Worm (Caenorhabditis elegans): Measurements from ENCODE around the gene aqp-10.

The aqp-10 gene

DNA sequence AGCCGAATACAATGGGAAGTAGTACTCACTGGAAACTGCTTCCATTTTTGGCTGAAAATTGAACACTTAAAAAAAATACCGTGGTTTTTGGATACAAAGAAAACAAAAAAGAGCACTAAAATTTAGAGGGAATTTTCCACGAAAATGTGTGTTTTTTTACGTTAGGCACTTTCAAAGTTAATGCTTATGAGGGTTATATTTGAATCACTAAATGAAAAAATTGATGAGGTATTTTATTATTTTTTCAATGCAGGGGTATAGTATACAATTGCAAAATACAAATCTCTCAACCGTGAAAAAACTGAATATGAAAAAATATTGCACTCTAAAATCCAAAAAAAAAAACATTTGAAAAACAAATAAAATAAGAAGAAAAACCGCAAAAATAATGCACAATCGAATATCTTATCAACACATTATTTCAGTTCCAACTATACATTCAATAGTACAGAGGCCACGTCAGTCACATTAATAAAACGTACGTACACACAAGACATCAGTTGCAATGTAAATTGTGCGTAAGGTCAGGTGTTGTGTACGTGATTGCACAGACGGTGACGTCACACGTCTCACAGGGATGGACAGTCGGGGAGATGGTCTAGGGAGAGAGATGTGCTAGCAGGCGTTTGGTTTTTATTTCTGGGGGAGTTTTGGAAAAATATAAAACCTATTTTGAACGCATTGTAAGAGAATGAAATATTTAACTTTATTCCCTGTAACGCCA lies at the start of gene aqp-10:
Gene aqp-10, minus strand, starts transcription at position 51 of the 724 bp plus-strand sequence.
- TF ChIP-seq elt-2 (tag; optimal IDR thresholded peaks at IDR 0.05) (peak; percentile 76), sea-2 (GFP tag; optimal IDR thresholded peaks at IDR 0.05) (no peak), pqm-1 (tag; optimal IDR thresholded peaks at IDR 0.05) (peak; percentile 78), snpc-4 (tag; optimal IDR thresholded peaks at IDR 0.05) (peak; percentile 36), nhr-43 (tag; optimal IDR thresholded peaks at IDR 0.05; ENCODE audit: poor library complexity, severe bottlenecking) (peak; percentile 30), ama-1 (optimal IDR thresholded peaks at IDR 0.05) (no peak), pha-4 (tag; optimal IDR thresholded peaks at IDR 0.05) (peak; percentile 66), R02D3.7 (tag; optimal IDR thresholded peaks at IDR 0.05) (peak; percentile 13), ceh-28 (tag; optimal IDR thresholded peaks at IDR 0.05) (peak; percentile 20), hmg-11 (tag; optimal IDR thresholded peaks at IDR 0.05) (peak; percentile 73), mdl-1 (tag; optimal IDR thresholded peaks at IDR 0.05) (no peak), nhr-23 (tag; optimal IDR thresholded peaks at IDR 0.05) (peak; percentile 12), nfya-1 (tag; optimal IDR thresholded peaks at IDR 0.05; ENCODE audit: insufficient read depth) (peak; percentile 86)

DNA sequence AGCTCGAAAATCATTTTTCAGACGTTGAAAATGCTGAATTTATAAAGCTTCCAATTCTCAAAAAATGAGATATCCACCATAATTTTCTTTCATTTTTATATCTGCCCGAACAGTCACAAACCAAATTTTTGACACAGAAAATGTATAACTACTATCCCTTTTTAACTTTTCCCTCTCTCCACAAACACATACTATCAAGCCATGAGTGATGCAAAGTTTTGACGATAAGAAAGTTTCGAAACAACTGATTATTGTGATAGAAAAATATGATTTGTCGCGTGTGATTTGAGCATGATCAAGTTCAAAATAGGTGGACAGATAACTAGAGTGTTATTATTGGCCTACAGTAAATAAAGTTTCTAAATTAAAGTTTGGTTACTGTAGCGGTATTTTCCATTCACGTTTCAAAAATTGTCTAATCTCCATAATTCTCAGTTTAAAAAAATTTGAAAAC lies 37.9 kb upstream of the aqp-10 start, which contains the start of gene cyp-13A8:
Gene cyp-13A8, minus strand, starts transcription at position 51 of the 454 bp plus-strand sequence.
- TF ChIP-seq nhr-77 (tag; optimal IDR thresholded peaks at IDR 0.05) (no peak), pqm-1 (tag; optimal IDR thresholded peaks at IDR 0.05) (peak; percentile 89), elt-2 (tag; optimal IDR thresholded peaks at IDR 0.05) (peak; percentile 74), elt-3 (tag; optimal IDR thresholded peaks at IDR 0.05) (peak in 1 of 3 experiments; percentile 14)

DNA sequence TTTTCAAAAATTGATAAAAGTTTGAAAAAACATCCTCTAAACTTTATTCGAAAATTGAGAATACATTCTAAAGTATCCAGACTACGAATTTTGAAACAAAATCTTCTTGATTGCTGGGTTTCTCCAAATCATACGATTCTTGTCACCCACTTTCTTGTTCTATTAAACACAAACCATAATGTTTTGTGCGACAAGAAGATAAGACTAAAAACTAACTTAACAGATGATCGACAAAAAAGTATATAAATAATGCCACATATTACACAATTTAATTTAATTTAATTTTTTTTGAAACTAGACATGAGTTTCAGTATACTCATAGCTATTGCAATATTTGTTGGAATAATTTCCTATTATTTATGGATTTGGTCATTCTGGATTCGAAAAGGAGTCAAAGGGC lies 33.7 kb upstream of the aqp-10 start, which contains the start of gene cyp-13A7:
Gene cyp-13A7, plus strand, starts transcription at position 301 of the 400 bp plus-strand sequence.
- TF ChIP-seq tbx-2 (tag; optimal IDR thresholded peaks at IDR 0.05) (no peak), R02D3.7 (tag; optimal IDR thresholded peaks at IDR 0.05) (no peak), ceh-28 (tag; optimal IDR thresholded peaks at IDR 0.05) (no peak), ztf-11 (tag; optimal IDR thresholded peaks at IDR 0.05) (no peak), aly-2 (tag; optimal IDR thresholded peaks at IDR 0.05) (no peak), nhr-12 (tag; optimal IDR thresholded peaks at IDR 0.05) (no peak), nfya-1 (tag; optimal IDR thresholded peaks at IDR 0.05; ENCODE audit: insufficient read depth) (no peak), mdl-1 (tag; optimal IDR thresholded peaks at IDR 0.05) (no peak), fkh-2 (tag; optimal IDR thresholded peaks at IDR 0.05) (no peak), nhr-28 (tag; optimal IDR thresholded peaks at IDR 0.05) (no peak), elt-3 (tag; optimal IDR thresholded peaks at IDR 0.05) (no peak), nhr-67 (tag; optimal IDR thresholded peaks at IDR 0.05) (no peak), nhr-43 (tag; optimal IDR thresholded peaks at IDR 0.05; ENCODE audit: poor library complexity, severe bottlenecking) (no peak), jun-1 (tag; optimal IDR thresholded peaks at IDR 0.05) (no peak)

DNA sequence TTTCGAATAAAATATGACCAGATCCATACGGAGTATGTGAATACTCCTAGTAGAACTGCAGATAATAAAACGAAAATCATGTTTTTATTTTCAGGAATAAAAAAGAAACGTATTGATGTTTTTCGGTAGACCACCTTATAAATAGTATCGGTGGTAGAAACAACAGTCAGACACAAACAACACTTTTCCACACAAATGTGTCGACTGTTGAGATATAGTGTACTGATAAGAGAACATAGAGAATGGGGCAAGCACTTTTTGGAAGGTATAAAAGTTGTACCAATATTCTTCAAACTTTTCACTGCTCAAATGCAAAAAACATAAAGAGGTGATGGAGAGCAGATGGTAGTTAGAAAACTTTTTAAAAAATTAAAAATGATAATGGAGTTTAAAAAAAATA lies 33.0 kb upstream of the aqp-10 start, which contains the start of gene cyp-13A6:
Gene cyp-13A6, minus strand, starts transcription at position 180 of the 400 bp plus-strand sequence.
- TF ChIP-seq fkh-2 (tag; optimal IDR thresholded peaks at IDR 0.05) (no peak), ztf-11 (tag; optimal IDR thresholded peaks at IDR 0.05) (no peak), unc-62 (GFP tag; optimal IDR thresholded peaks at IDR 0.05) (no peak), lsy-12 (tag; optimal IDR thresholded peaks at IDR 0.05) (no peak), elt-2 (tag; optimal IDR thresholded peaks at IDR 0.05) (peak; percentile 26), egl-5 (tag; optimal IDR thresholded peaks at IDR 0.05) (no peak), elt-1 (tag; optimal IDR thresholded peaks at IDR 0.05) (no peak), pha-4 (tag; optimal IDR thresholded peaks at IDR 0.05) (peak; percentile 2), tbx-2 (tag; optimal IDR thresholded peaks at IDR 0.05) (no peak), nhr-28 (tag; optimal IDR thresholded peaks at IDR 0.05) (no peak), R02D3.7 (tag; optimal IDR thresholded peaks at IDR 0.05) (no peak), nhr-67 (tag; optimal IDR thresholded peaks at IDR 0.05) (no peak), lin-15B (tag; optimal IDR thresholded peaks at IDR 0.05) (no peak), jun-1 (tag; optimal IDR thresholded peaks at IDR 0.05) (no peak), unc-39 (tag; optimal IDR thresholded peaks at IDR 0.05) (no peak), lin-39 (tag; optimal IDR thresholded peaks at IDR 0.05) (no peak), ceh-9 (tag; optimal IDR thresholded peaks at IDR 0.05) (no peak), nhr-11 (tag; optimal IDR thresholded peaks at IDR 0.05) (no peak)

DNA sequence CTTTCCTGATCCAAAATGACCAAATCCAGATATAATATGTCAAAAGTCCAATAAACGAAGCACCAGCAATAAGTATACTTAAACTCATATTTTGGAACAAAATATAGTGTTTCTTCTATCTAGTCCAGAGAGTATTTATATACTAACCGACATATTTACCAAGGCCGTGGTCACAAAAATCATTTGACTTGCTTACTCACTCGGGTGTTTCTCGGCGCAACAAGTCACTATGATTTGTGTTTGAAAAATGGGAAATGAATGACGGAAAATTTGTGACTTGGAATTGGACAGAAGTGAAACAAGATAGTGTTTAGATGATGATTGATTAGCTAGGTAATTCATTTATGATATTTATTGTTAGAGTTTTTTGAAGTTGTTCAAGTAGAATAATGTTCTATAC lies 30.6 kb upstream of the aqp-10 start, which contains the start of gene cyp-13A5:
Gene cyp-13A5, minus strand, starts transcription at position 112 of the 400 bp plus-strand sequence.
- TF ChIP-seq eor-1 (tag; optimal IDR thresholded peaks at IDR 0.05) = no peak
- TF ChIP-seq lin-39 (tag; optimal IDR thresholded peaks at IDR 0.05) = no peak
- no peak for TF ChIP-seq sea-2 (GFP tag; optimal IDR thresholded peaks at IDR 0.05)
- no peak for TF ChIP-seq elt-1 (tag; optimal IDR thresholded peaks at IDR 0.05)
- peak; percentile 65 for TF ChIP-seq pqm-1 (tag; optimal IDR thresholded peaks at IDR 0.05)
- peak; percentile 47 for TF ChIP-seq nhr-23 (tag; optimal IDR thresholded peaks at IDR 0.05)
- TF ChIP-seq ama-1 (optimal IDR thresholded peaks at IDR 0.05) = no peak
- no peak for TF ChIP-seq ceh-9 (tag; optimal IDR thresholded peaks at IDR 0.05)
- no peak for TF ChIP-seq lin-15B (tag; optimal IDR thresholded peaks at IDR 0.05)
- no peak for TF ChIP-seq unc-62 (GFP tag; optimal IDR thresholded peaks at IDR 0.05)
- TF ChIP-seq ZK546.5 (tag; optimal IDR thresholded peaks at IDR 0.05) = no peak
- no peak for TF ChIP-seq hmg-11 (tag; optimal IDR thresholded peaks at IDR 0.05)
- TF ChIP-seq elt-2 (tag; optimal IDR thresholded peaks at IDR 0.05) = peak; percentile 37
- no peak for TF ChIP-seq nhr-28 (tag; optimal IDR thresholded peaks at IDR 0.05)
- no peak for TF ChIP-seq mdl-1 (tag; optimal IDR thresholded peaks at IDR 0.05)
- peak; percentile 64 for TF ChIP-seq pha-4 (tag; optimal IDR thresholded peaks at IDR 0.05)
- TF ChIP-seq nfya-1 (tag; optimal IDR thresholded peaks at IDR 0.05; ENCODE audit: insufficient read depth) = no peak

Data from whole organism, L3 larva.